Worm (Caenorhabditis elegans): ENCODE data around the gene T11F9.21.
"Not testable (repeated sequence)": the region's sequence is repeated elsewhere in the genome, so short reads cannot be mapped to it uniquely, and the experiment has no call there.

The T11F9.21 gene

ce11 chrV:11474399-11474798 is 18.2 kb upstream of the T11F9.21 start, which contains the start of gene nas-22:
TSS of gene nas-22 (plus strand) at chrV:11474699.
- TF ChIP-seq ztf-26 (tag; optimal IDR thresholded peaks at IDR 0.05) (no peak), ekl-4 (GFP tag; IDR thresholded peaks at IDR 0.05) (no peak), bed-2 (GFP tag; IDR thresholded peaks at IDR 0.05) (no peak), F37B4.10 (GFP tag; IDR thresholded peaks at IDR 0.05) (no peak), xnd-1 (tag; optimal IDR thresholded peaks at IDR 0.05) (no peak), ceh-27 (GFP tag; optimal IDR thresholded peaks at IDR 0.05) (no peak), ceh-79 (tag; optimal IDR thresholded peaks at IDR 0.05) (no peak), attf-3 (GFP tag; conservative IDR thresholded peaks at IDR 0.05) (no peak), ztf-28 (GFP tag; IDR thresholded peaks at IDR 0.05) (no peak), die-1 (tag; optimal IDR thresholded peaks at IDR 0.05) (no peak), unc-62 (GFP tag; optimal IDR thresholded peaks at IDR 0.05) (no peak), hlh-12 (tag; optimal IDR thresholded peaks at IDR 0.05) (no peak), K12H6.12 (tag; optimal IDR thresholded peaks at IDR 0.05) (no peak), B0261.1 (tag; optimal IDR thresholded peaks at IDR 0.05) (no peak), aptf-2 (GFP tag; conservative IDR thresholded peaks at IDR 0.05) (no peak), nfya-2 (GFP tag; IDR thresholded peaks at IDR 0.05) (no peak), lin-40 (tag; optimal IDR thresholded peaks at IDR 0.05) (no peak)

ce11 chrV:11475638-11476037 is 16.9 kb upstream of the T11F9.21 start, which contains the start of gene T11F9.7:
TSS of gene T11F9.7 (plus strand) at chrV:11475938.
- TF ChIP-seq egrh-3, rcor-1, ceh-100 (GFP tag; IDR thresholded peaks at IDR 0.05): not testable (repeated sequence)

- TF ChIP-seq snpc-1.1 (tag; optimal IDR thresholded peaks at IDR 0.05; ENCODE audit: insufficient read depth): peak; percentile 91
- TF ChIP-seq ekl-4 (GFP tag; IDR thresholded peaks at IDR 0.05): 0 out of 2 replicates have a peak, but pooled peaks have one; percentile 62
- TF ChIP-seq lsl-1 (GFP tag; optimal IDR thresholded peaks at IDR 0.05): peak; percentile 31
- TF ChIP-seq rcor-1 (GFP tag; IDR thresholded peaks at IDR 0.05): peak; percentile 33; the same call in 1 of the 2 replicates
- TF ChIP-seq madf-8 (GFP tag; conservative IDR thresholded peaks at IDR 0.05): peak; percentile 35; the same call in 1 of the 2 replicates
- peak; percentile 33 for TF ChIP-seq F49E8.2 (tag; optimal IDR thresholded peaks at IDR 0.05; ENCODE audit: insufficient read depth)
- TF ChIP-seq F39B2.1 (GFP tag; IDR thresholded peaks at IDR 0.05): peak; percentile 8; the same call in 1 of the 2 replicates
- TF ChIP-seq efl-1 (GFP tag; optimal IDR thresholded peaks at IDR 0.05): peak; percentile 0
- peak; percentile 53 for TF ChIP-seq tbp1 (GFP tag; optimal IDR thresholded peaks at IDR 0.05)
- TF ChIP-seq B0336.3 (GFP tag; IDR thresholded peaks at IDR 0.05): peak; percentile 46; the same call in 1 of the 2 replicates
- peak; percentile 54 for TF ChIP-seq hmg-1.2 (GFP tag; IDR thresholded peaks at IDR 0.05)
- TF ChIP-seq attf-6 (GFP tag; IDR thresholded peaks at IDR 0.05): peak; percentile 49; the same call in 1 of the 2 replicates
- peak; percentile 76 for TF ChIP-seq snpc-4 (GFP tag; optimal IDR thresholded peaks at IDR 0.05)
- peak; percentile 56 to 92 (median 84) for TF ChIP-seq snpc-4 (tag; optimal IDR thresholded peaks at IDR 0.05)
- peak; percentile 66 for TF ChIP-seq dox-1 (GFP tag; IDR thresholded peaks at IDR 0.05)
- TF ChIP-seq D2030.7 (GFP tag; IDR thresholded peaks at IDR 0.05): peak; percentile 81
- TF ChIP-seq snpc-3.4 (tag; optimal IDR thresholded peaks at IDR 0.05): peak; percentile 47
- TF ChIP-seq F33H1.4 (GFP tag; IDR thresholded peaks at IDR 0.05): peak; percentile 26
- TF ChIP-seq xnd-1 (tag; optimal IDR thresholded peaks at IDR 0.05): peak; percentile 12
Measured at ce11 chrV:11478028-11478427, 14.5 kb upstream of the T11F9.21 start.
